Fruit fly (Drosophila melanogaster) whole organism, embryonic: ENCODE results near the gene CG42814.

Source experiments
- Abd-B ChIP-seq: fragments of 200-800 bp; sonication (Bioruptor generic); optimal IDR thresholded peaks from 2 replicates; lab custom pipeline; 2018; ENCODE audit warnings: missing biosample characterization, mild to moderate bottlenecking, missing genetic modification characterization, moderate library complexity
- Atf6 ChIP-seq: fragments of 200-800 bp; sonication (Bioruptor generic); IDR thresholded peaks from 2 replicates; pipeline ENCODE4 v1.3.6; 2022; ENCODE audit warnings: missing biosample characterization, missing genetic modification characterization
- Awh ChIP-seq: fragments of 200-800 bp; sonication (Bioruptor generic); IDR thresholded peaks from 2 replicates; pipeline ENCODE4, ENCODE4 v1.3.6; 2022; ENCODE audit warnings: missing biosample characterization, missing genetic modification characterization
- Bdp1 ChIP-seq: fragments of 200-800 bp; sonication (Bioruptor generic); optimal IDR thresholded peaks from 3 replicates; lab custom pipeline; 2016; ENCODE audit warnings: missing biosample characterization, missing genetic modification characterization
- CG10209 ChIP-seq: fragments of 200-800 bp; sonication (Bioruptor generic); optimal IDR thresholded peaks from 3 replicates; lab custom pipeline; 2017; ENCODE audit warnings: missing biosample characterization, mild to moderate bottlenecking, missing genetic modification characterization, missing genetic modification reagents
- CG10431 ChIP-seq: fragments of 200-800 bp; sonication (Bioruptor generic); optimal IDR thresholded peaks from 3 replicates; lab custom pipeline; 2018; ENCODE audit warnings: missing biosample characterization, mild to moderate bottlenecking, missing genetic modification characterization
- CG10565 ChIP-seq: fragments of 200-800 bp; sonication (Bioruptor generic); optimal IDR thresholded peaks from 3 replicates; lab custom pipeline; 2016; ENCODE audit warnings: missing biosample characterization, mild to moderate bottlenecking, missing genetic modification characterization
- CG11093 ChIP-seq: fragments of 200-800 bp; sonication (Bioruptor generic); IDR thresholded peaks from 3 replicates; pipeline ENCODE4 v1.3.6; 2022; ENCODE audit warnings: missing biosample characterization, missing genetic modification characterization
- CG15073 ChIP-seq: fragments of 200-800 bp; sonication (Bioruptor generic); optimal IDR thresholded peaks from 2 replicates; lab custom pipeline; 2016; ENCODE audit warnings: missing biosample characterization, missing genetic modification characterization
- CG17361 ChIP-seq: fragments of 200-800 bp; sonication (Bioruptor generic); IDR thresholded peaks from 3 replicates; pipeline ENCODE4 v1.3.6; 2022; ENCODE audit warnings: missing biosample characterization, missing genetic modification characterization
- CG17612 ChIP-seq: fragments of 200-800 bp; sonication (Bioruptor generic); IDR thresholded peaks from 2 replicates; pipeline ENCODE4 v1.3.6; 2022; ENCODE audit warnings: missing biosample characterization, missing genetic modification characterization
- CG3726 ChIP-seq: fragments of 200-800 bp; sonication (Bioruptor generic); IDR thresholded peaks from 3 replicates; pipeline ENCODE4, ENCODE4 v1.3.6; 2022; ENCODE audit warnings: missing biosample characterization, missing genetic modification characterization
- CG4424 ChIP-seq: fragments of 200-800 bp; sonication (Bioruptor generic); optimal IDR thresholded peaks from 3 replicates; lab custom pipeline; 2016; ENCODE audit warnings: missing biosample characterization, missing genetic modification characterization
- CG4854 ChIP-seq: fragments of 200-800 bp; sonication (Bioruptor generic); optimal IDR thresholded peaks from 2 replicates; lab custom pipeline; 2016; ENCODE audit warnings: missing biosample characterization, missing genetic modification characterization, inconsistent platforms
- CG6854 ChIP-seq: fragments of 200-800 bp; sonication (Bioruptor generic); optimal IDR thresholded peaks from 3 replicates; lab custom pipeline; 2017; ENCODE audit warnings: missing biosample characterization, mild to moderate bottlenecking, missing genetic modification characterization
- CG7271 ChIP-seq: fragments of 200-800 bp; sonication (Bioruptor generic); optimal IDR thresholded peaks from 2 replicates; lab custom pipeline; 2018; ENCODE audit warnings: missing biosample characterization, mild to moderate bottlenecking, missing genetic modification characterization, moderate library complexity
- CG9609 ChIP-seq: fragments of 200-800 bp; sonication (Bioruptor generic); optimal IDR thresholded peaks from 3 replicates; lab custom pipeline; 2016; ENCODE audit warnings: missing biosample characterization, missing genetic modification characterization
- CHES-1-like ChIP-seq: fragments of 200-800 bp; sonication (Bioruptor generic); optimal IDR thresholded peaks from 2 replicates; lab custom pipeline; 2016; ENCODE audit warnings: missing biosample characterization, missing genetic modification characterization
- D19A ChIP-seq: fragments of 200-800 bp; optimal IDR thresholded peaks from 3 replicates; lab custom pipeline; 2019; ENCODE audit warnings: missing biosample characterization, mild to moderate bottlenecking, missing genetic modification characterization, moderate library complexity
- Dip2 ChIP-seq: fragments of 200-800 bp; sonication (Bioruptor generic); IDR thresholded peaks from 2 replicates; pipeline ENCODE4 v1.3.6; 2022; ENCODE audit warnings: missing biosample characterization, missing genetic modification characterization
- Dip3 ChIP-seq: fragments of 200-800 bp; sonication (Bioruptor generic); optimal IDR thresholded peaks from 3 replicates; lab custom pipeline; 2016; ENCODE audit warnings: missing biosample characterization, missing genetic modification characterization
- Drgx ChIP-seq: fragments of 200-800 bp; sonication (Bioruptor generic); IDR thresholded peaks from 2 replicates; pipeline ENCODE4 v1.3.6; 2022; ENCODE audit warnings: missing biosample characterization, missing genetic modification characterization
- E2f1 ChIP-seq: fragments of 200-800 bp; sonication (Bioruptor generic); IDR thresholded peaks from 2 replicates; pipeline ENCODE4 v1.3.6; 2022; ENCODE audit warnings: missing biosample characterization, missing genetic modification characterization
- HLH3B ChIP-seq: fragments of 200-800 bp; sonication (Bioruptor generic); IDR thresholded peaks from 2 replicates; pipeline ENCODE4 v1.3.6; 2022; ENCODE audit warnings: missing biosample characterization, missing genetic modification characterization
- Mad ChIP-seq: fragments of 200-800 bp; sonication (Bioruptor generic); optimal IDR thresholded peaks from 2 replicates; lab custom pipeline; 2016; ENCODE audit warnings: missing biosample characterization, missing genetic modification characterization
- Med ChIP-seq: fragments of 200-800 bp; sonication (Bioruptor generic); peaks from one replicate; lab custom pipeline; 2016; ENCODE audit warnings: missing biosample characterization, missing genetic modification characterization, mild to moderate bottlenecking, inconsistent platforms, moderate library complexity
- Myb ChIP-seq: fragments of 200-800 bp; sonication (Bioruptor generic); optimal IDR thresholded peaks from 2 replicates; lab custom pipeline; 2016; ENCODE audit warnings: missing biosample characterization, missing genetic modification characterization
- Oaz ChIP-seq: fragments of 200-800 bp; sonication (Bioruptor generic); IDR thresholded peaks from 2 replicates; pipeline ENCODE4 v1.3.6; 2022; ENCODE audit warnings: missing biosample characterization, missing genetic modification characterization
- Ptx1 ChIP-seq: fragments of 200-800 bp; sonication (Bioruptor generic); IDR thresholded peaks from 2 replicates; pipeline ENCODE4 v1.3.6; 2022; ENCODE audit warnings: missing biosample characterization, missing genetic modification characterization
- Xbp1 ChIP-seq: fragments of 200-800 bp; sonication (Bioruptor generic); optimal IDR thresholded peaks from 3 replicates; lab custom pipeline; 2016; ENCODE audit warnings: missing biosample characterization, mild to moderate bottlenecking, missing genetic modification characterization
- abd-A ChIP-seq: fragments of 200-800 bp; sonication (Bioruptor generic); optimal IDR thresholded peaks from 3 replicates; lab custom pipeline; 2019; ENCODE audit warnings: missing biosample characterization, mild to moderate bottlenecking, missing genetic modification characterization, moderate library complexity
- ase ChIP-seq: fragments of 200-800 bp; sonication (Bioruptor generic); IDR thresholded peaks from 3 replicates; pipeline ENCODE4 v1.3.6; 2022; ENCODE audit warnings: missing biosample characterization, missing genetic modification characterization
- chinmo ChIP-seq: fragments of 200-800 bp; sonication (Bioruptor generic); IDR thresholded peaks from 4 replicates; pipeline ENCODE4 v1.3.6; 2022; ENCODE audit warnings: missing biosample characterization, missing genetic modification characterization; ENCODE audit not compliant: partially characterized antibody
- dpn ChIP-seq, 2 experiments: fragments of 200-800 bp; sonication (Bioruptor generic); optimal IDR thresholded peaks; 3 replicates each; lab custom pipeline; 2016; ENCODE audit warnings: missing biosample characterization in 2 of 2, missing genetic modification characterization in 2 of 2
- esg ChIP-seq: fragments of 200-800 bp; sonication (Bioruptor generic); conservative IDR thresholded peaks from 2 replicates; pipeline ENCODE4 v1.3.6; 2022; ENCODE audit warnings: missing biosample characterization, missing genetic modification characterization
- gro ChIP-seq: fragments of 200-800 bp; sonication (Bioruptor generic); optimal IDR thresholded peaks from 2 replicates; lab custom pipeline; 2016; ENCODE audit warnings: missing biosample characterization, missing genetic modification characterization
- ind ChIP-seq: fragments of 200-800 bp; sonication (Bioruptor generic); optimal IDR thresholded peaks from 3 replicates; lab custom pipeline; 2016; ENCODE audit warnings: missing biosample characterization, missing genetic modification characterization
- prd ChIP-seq, 3 experiments: fragments of >200 bp in 2 of 3; fragments of 200-800 bp in 1 of 3; sonication (Bioruptor generic) in 1 of 3; optimal IDR thresholded peaks in 2 of 3; IDR thresholded peaks in 1 of 3; 2 replicates in 2 of 3; 3 replicates in 1 of 3; pipeline versions ENCODE4 v1.3.6 to Lab custom; 2017 to 2022; ENCODE audit warnings: missing biosample characterization in 1 of 3, missing genetic modification characterization in 1 of 3
- rib ChIP-seq: fragments of 200-800 bp; sonication (Bioruptor generic); IDR thresholded peaks from 2 replicates; pipeline ENCODE4 v1.3.6; 2022; ENCODE audit warnings: missing biosample characterization, missing genetic modification characterization
- vvl ChIP-seq: fragments of 200-800 bp; sonication (Bioruptor generic); IDR thresholded peaks from 2 replicates; pipeline ENCODE4 v1.3.6; 2022; ENCODE audit warnings: missing biosample characterization, missing genetic modification characterization
- wdn ChIP-seq: fragments of 200-800 bp; sonication (Bioruptor generic); IDR thresholded peaks from 2 replicates; pipeline ENCODE4 v1.3.6; 2022; ENCODE audit warnings: missing biosample characterization, missing genetic modification characterization
- wor ChIP-seq: fragments of 200-800 bp; sonication (Bioruptor generic); IDR thresholded peaks from 2 replicates; pipeline ENCODE4 v1.3.6; 2022; ENCODE audit warnings: missing biosample characterization, missing genetic modification characterization
- zen ChIP-seq: fragments of 200-800 bp; sonication (Bioruptor generic); optimal IDR thresholded peaks from 3 replicates; lab custom pipeline; 2018; ENCODE audit warnings: missing biosample characterization, mild to moderate bottlenecking, missing genetic modification characterization, moderate library complexity

The CG42814 gene

dm6 chr3R:27217465-27218059 lies 11.7 kb downstream of the CG42814 start (continued):
- no peak for TF ChIP-seq E2f1 (GFP tag; lab: Robert Waterston, UW)
- TF ChIP-seq CG17612 (GFP tag; lab: Robert Waterston, UW) = no peak
- TF ChIP-seq zen (tag; lab: Kevin White, UChicago) = no peak
- TF ChIP-seq CG9609 = no peak
- TF ChIP-seq wor (GFP tag; lab: Robert Waterston, UW) = no peak
- no peak for TF ChIP-seq Atf6
- TF ChIP-seq Mad (GFP tag; lab: Kevin White, UChicago) = no peak
- TF ChIP-seq CG11093 (GFP tag; lab: Robert Waterston, UW) = no peak
- TF ChIP-seq prd (optimal IDR thresholded peaks at IDR 0.05; lab: Kevin White, UChicago) = no peak
- no peak for TF ChIP-seq prd (GFP tag; IDR thresholded peaks at IDR 0.05; lab: Robert Waterston, UW)
- no peak for TF ChIP-seq CG4854 (GFP tag; lab: Kevin White, UChicago)
- no peak for TF ChIP-seq Oaz
- no peak for TF ChIP-seq Dip2 (GFP tag; lab: Robert Waterston, UW)
- TF ChIP-seq Awh (GFP tag; lab: Robert Waterston, UW) = no peak
- no peak for TF ChIP-seq ase (GFP tag; lab: Robert Waterston, UW)
- no peak for TF ChIP-seq CG6854 (GFP tag; lab: Kevin White, UChicago)
- no peak for TF ChIP-seq CG10209
- 0 out of 3 replicates have a peak, but pooled peaks have one; percentile 30 for TF ChIP-seq CG17361

- peak; percentile 3 for TF ChIP-seq D19A (tag; lab: Kevin White, UChicago)
- no peak for TF ChIP-seq ind (GFP tag; lab: Kevin White, UChicago)
- no peak for TF ChIP-seq CG4424 (GFP tag; lab: Kevin White, UChicago)
- no peak for TF ChIP-seq prd (optimal IDR thresholded peaks at IDR 0.05; lab: Kevin White, UChicago)
- no peak for TF ChIP-seq prd (GFP tag; IDR thresholded peaks at IDR 0.05; lab: Robert Waterston, UW)
Observed at dm6 chr3R:27214949-27215348, 14.3 kb downstream of the CG42814 start.

- TF ChIP-seq CHES-1-like (GFP tag; lab: Kevin White, UChicago) (no peak), prd (optimal IDR thresholded peaks at IDR 0.05; lab: Kevin White, UChicago) (no peak), prd (GFP tag; IDR thresholded peaks at IDR 0.05; lab: Robert Waterston, UW) (no peak), CG3726 (GFP tag; lab: Robert Waterston, UW) (0 out of 3 replicates have a peak, but pooled peaks have one; percentile 23), abd-A (tag; lab: Kevin White, UChicago) (peak; percentile 96), chinmo (GFP tag; lab: Robert Waterston, UW) (0 out of 4 replicates have a peak, but pooled peaks have one; percentile 62), vvl (GFP tag; lab: Robert Waterston, UW) (peak; percentile 63), dpn (GFP tag; optimal IDR thresholded peaks at IDR 0.05; lab: Kevin White, UChicago) (no peak), Xbp1 (no peak), CG10431 (GFP tag; lab: Kevin White, UChicago) (no peak), wdn (GFP tag; lab: Robert Waterston, UW) (no peak), rib (GFP tag; lab: Robert Waterston, UW) (no peak), gro (GFP tag; lab: Kevin White, UChicago) (peak; percentile 28)
Observed at dm6 chr3R:27212979-27213580, 16.2 kb downstream of the CG42814 start.

dm6 chr3R:27209561-27210275 lies 19.6 kb downstream of the CG42814 start:
- no peak for TF ChIP-seq CG15073 (GFP tag; lab: Kevin White, UChicago)
- 0 out of 2 replicates have a peak, but pooled peaks have one; percentile 6 for TF ChIP-seq Ptx1 (GFP tag; lab: Robert Waterston, UW)
- no peak for TF ChIP-seq zen (tag; lab: Kevin White, UChicago)
- TF ChIP-seq esg (GFP tag; lab: Robert Waterston, UW) = 0 out of 2 replicates have a peak, but pooled peaks have one; percentile 14
- no peak for TF ChIP-seq Bdp1 (GFP tag; lab: Kevin White, UChicago)
- TF ChIP-seq Med (GFP tag; lab: Kevin White, UChicago) = peak; percentile 25
- no peak for TF ChIP-seq CG7271 (tag; lab: Kevin White, UChicago)
- no peak for TF ChIP-seq CG10565 (GFP tag; lab: Kevin White, UChicago)
- peak; percentile 12; the same call in 1 of the 2 replicates for TF ChIP-seq Drgx (GFP tag; lab: Robert Waterston, UW)
- TF ChIP-seq Xbp1 = no peak
- TF ChIP-seq Abd-B (GFP tag; lab: Kevin White, UChicago) = no peak
- 0 out of 2 replicates have a peak, but pooled peaks have one; percentile 27 for TF ChIP-seq HLH3B
- TF ChIP-seq Dip3 (GFP tag; lab: Kevin White, UChicago) = no peak
- no peak for TF ChIP-seq Myb (GFP tag; lab: Kevin White, UChicago)
